Worm (Caenorhabditis elegans) whole organism, late embryonic: ENCODE measurements around the gene C50D2.1.

Experiments used
- K02D7.2 ChIP-seq: sonication (generic microtip); optimal IDR thresholded peaks from 2 replicates; lab custom pipeline; 2017; ENCODE audit warnings: mild to moderate bottlenecking, missing genetic modification characterization, missing compliant biosample characterization
- T23F11.4 ChIP-seq: fragments of 200-800 bp; sonication (Bioruptor generic); optimal IDR thresholded peaks from 2 replicates; lab custom pipeline; 2018; ENCODE audit warnings: mild to moderate bottlenecking, missing genetic modification characterization, missing compliant biosample characterization
- ama-1 ChIP-seq: fragments of 150-350 bp; optimal IDR thresholded peaks from 2 replicates; lab custom pipeline; 2014
- ceh-14 ChIP-seq: sonication (generic microtip); optimal IDR thresholded peaks from 2 replicates; lab custom pipeline; 2016; ENCODE audit warnings: missing genotype, missing genetic modification characterization, missing compliant biosample characterization
- ceh-22 ChIP-seq: sonication (generic microtip); optimal IDR thresholded peaks from 2 replicates; lab custom pipeline; 2017; ENCODE audit warnings: missing biosample characterization, missing genetic modification characterization
- ceh-24 ChIP-seq: sonication (generic microtip); optimal IDR thresholded peaks from 2 replicates; lab custom pipeline; 2016; ENCODE audit warnings: mild to moderate bottlenecking, missing genetic modification characterization, missing compliant biosample characterization
- ceh-31 ChIP-seq: sonication (generic microtip); optimal IDR thresholded peaks from 2 replicates; lab custom pipeline; 2016; ENCODE audit warnings: missing genetic modification characterization, missing compliant biosample characterization
- ceh-34 ChIP-seq: sonication (generic microtip); optimal IDR thresholded peaks from 2 replicates; lab custom pipeline; 2016; ENCODE audit warnings: mild to moderate bottlenecking, missing genetic modification characterization, missing compliant biosample characterization
- ceh-48 ChIP-seq: sonication (generic microtip); optimal IDR thresholded peaks from 2 replicates; lab custom pipeline; 2016; ENCODE audit warnings: missing genetic modification characterization, inconsistent platforms, missing compliant biosample characterization
- ceh-6 ChIP-seq: fragments of 200-800 bp; sonication (Bioruptor generic); optimal IDR thresholded peaks from 2 replicates; lab custom pipeline; 2018; ENCODE audit warnings: mild to moderate bottlenecking, missing genetic modification characterization, missing compliant biosample characterization
- ceh-9 ChIP-seq: sonication (generic microtip); optimal IDR thresholded peaks from 2 replicates; lab custom pipeline; 2016; ENCODE audit warnings: mild to moderate bottlenecking, missing genetic modification characterization, inconsistent platforms, missing compliant biosample characterization
- dmd-4 ChIP-seq: sonication (generic microtip); optimal IDR thresholded peaks from 2 replicates; lab custom pipeline; 2016; ENCODE audit warnings: borderline replicate concordance, missing genetic modification characterization, missing compliant biosample characterization
- elt-2 ChIP-seq: sonication (generic microtip); optimal IDR thresholded peaks from 2 replicates; lab custom pipeline; 2016; ENCODE audit warnings: missing genetic modification reagents, missing genetic modification characterization, missing compliant biosample characterization
- elt-4 ChIP-seq: sonication (generic microtip); optimal IDR thresholded peaks from 2 replicates; lab custom pipeline; 2016; ENCODE audit warnings: missing genetic modification characterization, missing compliant biosample characterization
- ets-4 ChIP-seq: sonication (generic microtip); optimal IDR thresholded peaks from 2 replicates; lab custom pipeline; 2016; ENCODE audit warnings: missing genetic modification characterization, missing compliant biosample characterization
- eyg-1 ChIP-seq: sonication (generic microtip); optimal IDR thresholded peaks from 2 replicates; lab custom pipeline; 2016; ENCODE audit warnings: missing genotype, missing genetic modification characterization, missing compliant biosample characterization
- hlh-13 ChIP-seq: fragments of 200-800 bp; sonication (Bioruptor generic); optimal IDR thresholded peaks from 2 replicates; lab custom pipeline; 2018; ENCODE audit warnings: mild to moderate bottlenecking, missing genetic modification characterization, missing compliant biosample characterization
- hlh-15 ChIP-seq: sonication (generic microtip); optimal IDR thresholded peaks from 2 replicates; lab custom pipeline; 2016; ENCODE audit warnings: missing genetic modification characterization, missing compliant biosample characterization
- lim-6 ChIP-seq: sonication (generic microtip); optimal IDR thresholded peaks from 2 replicates; lab custom pipeline; 2016; ENCODE audit warnings: missing genetic modification characterization, missing compliant biosample characterization
- madf-2 ChIP-seq: sonication (generic microtip); optimal IDR thresholded peaks from 2 replicates; lab custom pipeline; 2017; ENCODE audit warnings: missing genetic modification characterization, missing compliant biosample characterization
- mec-3 ChIP-seq: sonication (generic microtip); optimal IDR thresholded peaks from 2 replicates; lab custom pipeline; 2016; ENCODE audit warnings: borderline replicate concordance, missing genetic modification characterization, missing compliant biosample characterization
- nfya-1 ChIP-seq: sonication (generic microtip); optimal IDR thresholded peaks from 2 replicates; lab custom pipeline; 2017; ENCODE audit warnings: missing genetic modification characterization, mild to moderate bottlenecking, missing compliant biosample characterization, antibody characterized with exemption, moderate library complexity
- npax-4 ChIP-seq: sonication (generic microtip); optimal IDR thresholded peaks from 2 replicates; lab custom pipeline; 2016; ENCODE audit warnings: missing genetic modification characterization, missing compliant biosample characterization
- pax-1 ChIP-seq: fragments of 150-350 bp; optimal IDR thresholded peaks from 2 replicates; lab custom pipeline; 2014; ENCODE audit warnings: missing biosample characterization, missing genetic modification characterization
- pqm-1 ChIP-seq: sonication (generic microtip); optimal IDR thresholded peaks from 2 replicates; lab custom pipeline; 2016; ENCODE audit warnings: missing genetic modification characterization, missing compliant biosample characterization
- rnt-1 ChIP-seq: sonication (generic microtip); optimal IDR thresholded peaks from 2 replicates; lab custom pipeline; 2016; ENCODE audit warnings: missing genetic modification characterization, missing compliant biosample characterization
- tbx-2 ChIP-seq: sonication (generic microtip); optimal IDR thresholded peaks from 2 replicates; lab custom pipeline; 2016; ENCODE audit warnings: missing genetic modification characterization, missing compliant biosample characterization
- tbx-7 ChIP-seq: sonication (generic microtip); optimal IDR thresholded peaks from 2 replicates; lab custom pipeline; 2016; ENCODE audit warnings: missing genotype, missing genetic modification characterization, missing compliant biosample characterization
- ttx-3 ChIP-seq: sonication (generic microtip); optimal IDR thresholded peaks from 2 replicates; lab custom pipeline; 2016; ENCODE audit warnings: missing genetic modification reagents, missing genetic modification characterization, missing compliant biosample characterization
- unc-3 ChIP-seq, 2 experiments: fragments of 200-800 bp in 1 of 2; sonication (Bioruptor generic) in 1 of 2; sonication (generic microtip) in 1 of 2; conservative IDR thresholded peaks in 1 of 2; optimal IDR thresholded peaks in 1 of 2; 2 replicates each; pipeline versions ENCODE4 v1.3.6 to Lab custom; 2016 to 2022; ENCODE audit warnings: missing compliant biosample characterization in 2 of 2, missing genetic modification characterization in 2 of 2, missing genetic modification reagents in 1 of 2
- unc-42 ChIP-seq: sonication (generic microtip); optimal IDR thresholded peaks from 2 replicates; lab custom pipeline; 2016; ENCODE audit warnings: missing genotype, missing genetic modification characterization, missing compliant biosample characterization

C50D2.1 gene

ce11 chrII:107703-108102 lies 3.7 kb upstream of the C50D2.1 start:
- peak; percentile 54 for TF ChIP-seq unc-42 (tag; lab: Kevin White, UChicago)
- no peak for TF ChIP-seq madf-2 (tag; lab: Kevin White, UChicago)
- TF ChIP-seq, all 69 proteins: peak for 1

ce11 chrII:108865-109264 lies 2.5 kb upstream of the C50D2.1 start, which contains the start of gene C50D2.2:
Gene C50D2.2 (plus strand): TSS chrII:109165.
- TF ChIP-seq pax-1 (tag; lab: Kevin White, UChicago) (no peak), lim-6 (no peak)

DNA sequence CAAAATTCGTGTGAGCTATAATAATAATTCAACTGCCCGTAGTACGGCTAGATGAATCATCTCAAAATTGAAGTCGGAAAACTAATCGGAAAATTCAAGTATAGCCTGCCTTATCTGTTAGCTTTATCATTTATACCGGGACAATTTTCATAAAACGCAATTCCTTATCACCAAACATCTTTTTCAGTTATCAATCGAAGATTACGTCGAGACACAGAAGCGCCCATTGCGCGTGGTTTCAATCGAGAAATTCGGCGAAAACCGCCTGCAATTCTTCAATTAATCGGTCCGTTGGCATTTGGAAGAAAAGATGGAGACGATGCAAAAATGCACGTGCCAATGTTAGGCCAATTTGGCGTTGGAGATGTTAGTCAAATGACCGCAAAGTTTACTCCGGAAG lies 864 bp downstream of the C50D2.1 start:
- TF ChIP-seq elt-2 (peak; percentile 18), ceh-9 (tag; lab: Kevin White, UChicago) (no peak)

DNA sequence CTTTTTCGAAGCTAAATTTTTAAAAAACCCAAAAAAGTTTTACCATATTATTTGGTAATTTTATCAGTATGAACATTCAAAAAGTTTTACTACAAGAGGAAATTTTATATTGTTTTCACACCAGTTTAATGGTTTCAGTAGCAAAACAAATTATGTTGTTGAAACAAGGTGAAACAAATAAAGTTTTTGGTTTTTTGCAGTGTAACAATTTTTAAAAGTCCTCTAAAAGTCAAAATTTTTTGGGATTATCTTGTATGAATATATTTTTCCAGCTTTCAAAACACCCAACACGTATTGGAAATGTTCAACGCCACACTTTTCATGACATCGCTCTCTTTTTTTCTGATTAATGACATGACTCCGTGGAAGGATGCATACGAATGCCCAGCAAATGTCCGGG lies 5.5 kb downstream of the C50D2.1 start, which contains the start of gene srt-54:
Gene srt-54, plus strand, starts transcription at position 301 of the 400 bp plus-strand sequence.
- TF ChIP-seq tbx-7 (tag; lab: Kevin White, UChicago) (no peak), K02D7.2 (tag; lab: Kevin White, UChicago) (no peak), tbx-2 (tag; lab: Kevin White, UChicago) (no peak), pqm-1 (tag; lab: Kevin White, UChicago) (no peak), npax-4 (tag; lab: Kevin White, UChicago) (no peak), elt-4 (tag; lab: Kevin White, UChicago) (no peak), ets-4 (tag; lab: Kevin White, UChicago) (no peak), hlh-15 (tag; lab: Kevin White, UChicago) (no peak)

DNA sequence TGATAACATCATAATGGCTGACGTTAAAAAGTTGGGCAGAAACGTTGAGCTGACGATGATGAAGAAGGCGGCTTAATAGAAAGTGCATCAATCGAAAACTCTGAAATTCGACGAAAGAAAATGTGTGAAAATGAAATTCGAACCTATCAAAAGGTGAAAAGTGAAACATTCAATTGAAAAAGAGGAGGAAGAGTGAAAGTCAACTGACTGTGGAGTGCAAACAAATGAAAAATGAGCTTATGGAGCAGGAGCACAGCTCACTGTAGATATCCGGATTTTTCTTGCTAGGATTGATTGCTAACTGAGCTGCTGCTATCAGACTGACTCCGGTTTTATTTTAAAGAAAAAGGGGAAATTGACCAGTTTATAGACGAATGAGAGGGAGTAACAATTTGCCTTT lies 9.8 kb downstream of the C50D2.1 start, which contains the start of gene K10B4.3:
Gene K10B4.3, minus strand, starts transcription at position 101 of the 400 bp plus-strand sequence.
- TF ChIP-seq hlh-13 (GFP tag; lab: Kevin White, UChicago) (no peak), rnt-1 (tag; lab: Kevin White, UChicago) (no peak), eyg-1 (tag; lab: Kevin White, UChicago) (no peak), ceh-48 (tag; lab: Kevin White, UChicago) (no peak), hlh-15 (tag; lab: Kevin White, UChicago) (no peak), tbx-7 (tag; lab: Kevin White, UChicago) (no peak), unc-42 (tag; lab: Kevin White, UChicago) (no peak), ceh-34 (no peak), unc-3 (GFP tag; conservative IDR thresholded peaks at IDR 0.05; lab: Robert Waterston, UW) (no peak), unc-3 (tag; optimal IDR thresholded peaks at IDR 0.05; lab: Kevin White, UChicago) (no peak), ceh-22 (tag; lab: Kevin White, UChicago) (no peak)

ce11 chrII:122008-122407 lies 10.6 kb downstream of the C50D2.1 start:
- no peak for TF ChIP-seq ttx-3 (tag; lab: Kevin White, UChicago)
- TF ChIP-seq nfya-1: peak; percentile 31
- no peak for TF ChIP-seq ceh-14
- TF ChIP-seq ceh-31 (tag; lab: Kevin White, UChicago): peak; percentile 40
- TF ChIP-seq ceh-6: no peak

- TF ChIP-seq tbx-2 (tag; lab: Kevin White, UChicago) (peak; percentile 24), elt-2 (peak; percentile 40), ama-1 (no peak), dmd-4 (tag; lab: Kevin White, UChicago) (no peak)
Observed at ce11 chrII:122494-122893, 11.1 kb downstream of the C50D2.1 start.

ce11 chrII:124904-125303 lies 13.5 kb downstream of the C50D2.1 start, which contains the start of gene nmur-2:
Gene nmur-2 (minus strand): TSS chrII:125004.
- TF ChIP-seq ceh-24 (tag; lab: Kevin White, UChicago): no peak
- no peak for TF ChIP-seq T23F11.4
- no peak for TF ChIP-seq mec-3
